Fruit fly (Drosophila melanogaster): ENCODE data around the gene CG32486.
A peak's percentile ranks its signal among the peaks of the same experiment; 100 is the strongest.

CG32486 gene

DNA sequence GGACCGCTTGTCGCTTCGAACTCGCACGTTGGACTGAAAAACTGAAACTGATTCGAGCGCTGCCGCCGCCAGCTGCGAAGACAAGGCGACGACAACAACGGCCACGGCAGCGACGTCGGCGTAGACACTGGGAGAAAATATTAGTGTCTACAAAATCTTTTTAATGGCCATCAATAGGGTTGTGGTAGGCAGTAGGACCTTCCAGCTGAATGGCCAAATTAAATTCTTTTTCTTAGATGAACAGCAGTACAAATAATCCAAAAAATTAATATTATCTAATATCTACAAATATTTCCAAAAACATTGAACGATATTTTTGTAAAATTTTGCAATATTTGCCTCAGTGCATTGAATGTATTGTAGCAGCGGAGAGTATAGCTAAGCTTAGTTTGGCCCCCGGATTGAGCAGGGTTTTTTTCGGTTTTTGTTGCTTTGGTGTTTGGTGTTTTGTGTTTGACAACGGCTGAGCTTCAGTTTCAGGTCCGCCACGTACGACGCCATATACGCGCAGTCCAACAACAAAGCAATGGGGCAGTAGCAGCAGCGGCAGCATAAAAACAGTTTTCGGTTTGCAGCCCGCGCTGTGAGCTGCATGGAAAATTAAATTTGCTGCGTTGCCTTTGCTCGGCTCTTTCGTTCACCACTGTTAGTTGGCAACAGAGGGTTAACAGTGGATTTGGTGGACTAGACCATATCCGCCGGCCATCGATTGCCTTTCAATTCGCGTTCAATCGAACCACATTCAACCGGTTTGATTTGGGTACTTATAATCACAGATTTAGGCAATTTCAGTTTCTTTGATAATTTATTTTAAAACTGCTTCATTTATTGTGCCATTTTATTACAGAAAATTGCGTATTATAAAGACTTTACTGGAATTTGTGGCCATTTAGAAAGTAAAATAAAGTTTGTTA lies 36.5 kb upstream of the CG32486 start, which contains the start of gene Cht7 (continued):
- TF ChIP-seq CG9437 (GFP tag; optimal IDR thresholded peaks at IDR 0.05) (peak; percentile 82), pan (optimal IDR thresholded peaks at IDR 0.05) (no peak), pan (GFP tag; optimal IDR thresholded peaks at IDR 0.05 in 1 of 2, IDR thresholded peaks at IDR 0.05 in 1 of 2) (peak in 1 of 2 experiments; percentile 73), gsb (GFP tag; IDR thresholded peaks at IDR 0.05) (peak; percentile 71), lov (optimal IDR thresholded peaks at IDR 0.05) (no peak), lov (GFP tag; IDR thresholded peaks at IDR 0.05) (peak; percentile 56; the same call in 1 of the 3 replicates), Bteb2 (GFP tag; optimal IDR thresholded peaks at IDR 0.05) (peak; percentile 74), Hmx (GFP tag; optimal IDR thresholded peaks at IDR 0.05) (peak; percentile 47), CG10147 (GFP tag; optimal IDR thresholded peaks at IDR 0.05) (peak; percentile 82), CG3847 (GFP tag; IDR thresholded peaks at IDR 0.05) (peak; percentile 83), CG3281 (GFP tag; optimal IDR thresholded peaks at IDR 0.05) (peak; percentile 83), Gsc (GFP tag; IDR thresholded peaks at IDR 0.05) (peak; percentile 66), sd (tag; optimal IDR thresholded peaks at IDR 0.05) (peak; percentile 72), jing (GFP tag; optimal IDR thresholded peaks at IDR 0.05) (peak; percentile 81), Usf (GFP tag; optimal IDR thresholded peaks at IDR 0.05) (peak; percentile 62), otp (GFP tag; IDR thresholded peaks at IDR 0.05) (0 out of 3 replicates have a peak, but pooled peaks have one; percentile 50), Opbp (GFP tag; IDR thresholded peaks at IDR 0.05; ENCODE audit: partially characterized antibody) (no peak), ap (GFP tag; IDR thresholded peaks at IDR 0.05) (peak; percentile 75), CG13296 (GFP tag; optimal IDR thresholded peaks at IDR 0.05) (peak; percentile 76), CG1832 (GFP tag; optimal IDR thresholded peaks at IDR 0.05) (no peak), Oaz (GFP tag; IDR thresholded peaks at IDR 0.05) (peak; percentile 76), Bdp1 (GFP tag; optimal IDR thresholded peaks at IDR 0.05) (peak; percentile 70), Aef1 (GFP tag; IDR thresholded peaks at IDR 0.05) (peak; percentile 79), caup (GFP tag; optimal IDR thresholded peaks at IDR 0.05; ENCODE audit: severe bottlenecking) (peak; percentile 84), hkb (optimal IDR thresholded peaks at IDR 0.05) (no peak), hkb (GFP tag; IDR thresholded peaks at IDR 0.05) (peak; percentile 91), cg (GFP tag; optimal IDR thresholded peaks at IDR 0.05) (no peak), Abd-B (GFP tag; optimal IDR thresholded peaks at IDR 0.05) (peak; percentile 84), peb (GFP tag; IDR thresholded peaks at IDR 0.05) (peak; percentile 65), Oli (tag; optimal IDR thresholded peaks at IDR 0.05) (peak; percentile 91), CG7928 (GFP tag; optimal IDR thresholded peaks at IDR 0.05) (peak; percentile 55), CG1792 (GFP tag; optimal IDR thresholded peaks at IDR 0.05) (peak; percentile 23), Ets97D (GFP tag; optimal IDR thresholded peaks at IDR 0.05) (peak; percentile 45), knrl (GFP tag; IDR thresholded peaks at IDR 0.05; ENCODE audit: partially characterized antibody) (no peak), CG7271 (tag; optimal IDR thresholded peaks at IDR 0.05) (no peak), CG16815 (GFP tag; optimal IDR thresholded peaks at IDR 0.05) (peak; percentile 74), en (GFP tag; optimal IDR thresholded peaks at IDR 0.05) (peak; percentile 46), CG5180 (GFP tag; optimal IDR thresholded peaks at IDR 0.05) (peak; percentile 80), Nf-YB (GFP tag; optimal IDR thresholded peaks at IDR 0.05) (peak; percentile 71), chm (GFP tag; IDR thresholded peaks at IDR 0.05) (peak; percentile 46; the same call in 1 of the 2 replicates), fru (optimal IDR thresholded peaks at IDR 0.05) (no peak), CG4360 (GFP tag; IDR thresholded peaks at IDR 0.05) (0 out of 2 replicates have a peak, but pooled peaks have one; percentile 15), gcm (GFP tag; optimal IDR thresholded peaks at IDR 0.05) (peak; percentile 79), onecut (GFP tag; IDR thresholded peaks at IDR 0.05) (peak; percentile 58), PHDP (tag; optimal IDR thresholded peaks at IDR 0.05) (peak; percentile 91), MTF-1 (GFP tag; optimal IDR thresholded peaks at IDR 0.05; ENCODE audit: borderline replicate concordance) (peak; percentile 54), ftz-f1 (GFP tag; optimal IDR thresholded peaks at IDR 0.05) (peak; percentile 8), Dip2 (GFP tag; IDR thresholded peaks at IDR 0.05) (no peak; the same call in 1 of the 2 replicates), CG10267 (tag; optimal IDR thresholded peaks at IDR 0.05) (peak; percentile 82)

Data from whole organism, embryonic.